Worm (Caenorhabditis elegans) whole organism, L1 larva: ENCODE measurements around the gene Y73F8A.35.
"Not testable (repeated sequence)": the region's sequence is repeated elsewhere in the genome, so short reads cannot be mapped to it uniquely, and the experiment has no call there.

Experiments
- C34B4.2 ChIP-seq: sonication (generic microtip); optimal IDR thresholded peaks from 2 replicates; lab custom pipeline; 2017; ENCODE audit warnings: mild to moderate bottlenecking, missing genetic modification characterization, missing compliant biosample characterization
- F16B12.6 ChIP-seq: fragments of 150-350 bp; optimal IDR thresholded peaks from 2 replicates; lab custom pipeline; 2014; ENCODE audit warnings: missing biosample characterization, missing genetic modification characterization
- Y116A8C.19 ChIP-seq: sonication (generic microtip); optimal IDR thresholded peaks from 2 replicates; lab custom pipeline; 2016; ENCODE audit warnings: missing compliant biosample characterization, missing genetic modification characterization, borderline replicate concordance
- aha-1 ChIP-seq: fragments of 150-350 bp; optimal IDR thresholded peaks from 2 replicates; lab custom pipeline; 2014; ENCODE audit warnings: missing biosample characterization, missing genetic modification characterization
- blmp-1 ChIP-seq: fragments of 150-350 bp; optimal IDR thresholded peaks from 2 replicates; lab custom pipeline; 2014; ENCODE audit warnings: missing biosample characterization, missing genetic modification characterization
- ceh-63 ChIP-seq: fragments of 200-800 bp; sonication (Bioruptor generic); optimal IDR thresholded peaks from 2 replicates; lab custom pipeline; 2018; ENCODE audit warnings: mild to moderate bottlenecking, missing genetic modification characterization, missing compliant biosample characterization
- ceh-90 ChIP-seq: sonication (generic microtip); optimal IDR thresholded peaks from 2 replicates; lab custom pipeline; 2016; ENCODE audit warnings: missing genetic modification characterization, missing compliant biosample characterization
- ces-1 ChIP-seq: fragments of 150-350 bp; optimal IDR thresholded peaks from 2 replicates; lab custom pipeline; 2014; ENCODE audit warnings: missing biosample characterization, missing genetic modification reagents, missing genetic modification characterization
- dpl-1 ChIP-seq, 3 experiments: fragments of 150-350 bp in 2 of 3; sonication (generic microtip) in 1 of 3; optimal IDR thresholded peaks; 2 replicates each; lab custom pipeline; 2014 to 2017; ENCODE audit warnings: missing biosample characterization in 3 of 3, missing genetic modification characterization in 3 of 3, missing genetic modification reagents in 3 of 3
- dsc-1 ChIP-seq: sonication (generic microtip); optimal IDR thresholded peaks from 2 replicates; lab custom pipeline; 2016; ENCODE audit warnings: mild to moderate bottlenecking, missing genetic modification characterization, missing compliant biosample characterization
- efl-1 ChIP-seq, 4 experiments: fragments of 150-350 bp; optimal IDR thresholded peaks in 3 of 4; peaks in 1 of 4; 1 replicate in 1 of 4; 2 replicates in 3 of 4; lab custom pipeline; 2014; ENCODE audit warnings: missing biosample characterization in 2 of 4, missing genetic modification characterization in 2 of 4, missing genetic modification reagents in 2 of 4
- efl-3 ChIP-seq: fragments of 200-800 bp; sonication (Bioruptor generic); optimal IDR thresholded peaks from 2 replicates; lab custom pipeline; 2018; ENCODE audit warnings: mild to moderate bottlenecking, missing genetic modification characterization, missing compliant biosample characterization
- egl-13 ChIP-seq: sonication (generic microtip); optimal IDR thresholded peaks from 2 replicates; lab custom pipeline; 2016; ENCODE audit warnings: missing genotype, missing genetic modification reagents, missing genetic modification characterization, missing compliant biosample characterization
- elt-3 ChIP-seq, 6 experiments: fragments of 150-350 bp in 1 of 6; sonication (generic microtip); optimal IDR thresholded peaks; 2 replicates each; lab custom pipeline; 2017 to 2018; ENCODE audit warnings: missing biosample characterization in 6 of 6, missing genetic modification characterization in 6 of 6, inconsistent platforms in 1 of 6
- ets-5 ChIP-seq: fragments of 200-800 bp; sonication (Bioruptor generic); IDR thresholded peaks from 2 replicates; pipeline ENCODE4 v1.3.6; 2022; ENCODE audit warnings: missing genetic modification characterization, missing compliant biosample characterization
- fkh-10 ChIP-seq: sonication (generic microtip); optimal IDR thresholded peaks from 2 replicates; lab custom pipeline; 2017; ENCODE audit warnings: missing biosample characterization, missing genetic modification reagents, missing genetic modification characterization
- fkh-4 ChIP-seq: sonication (generic microtip); optimal IDR thresholded peaks from 2 replicates; lab custom pipeline; 2016; ENCODE audit warnings: missing compliant biosample characterization, missing genetic modification characterization, borderline replicate concordance
- fos-1 ChIP-seq: fragments of 150-350 bp; optimal IDR thresholded peaks from 2 replicates; lab custom pipeline; 2014; ENCODE audit warnings: missing biosample characterization, missing genetic modification characterization
- grh-1 ChIP-seq: fragments of 200-800 bp; sonication (Bioruptor generic); IDR thresholded peaks from 2 replicates; pipeline ENCODE4 v1.3.6; 2022; ENCODE audit warnings: missing genetic modification reagents, missing genetic modification characterization, missing compliant biosample characterization
- irx-1 ChIP-seq: sonication (generic microtip); optimal IDR thresholded peaks from 2 replicates; lab custom pipeline; 2016; ENCODE audit warnings: missing genetic modification characterization, missing compliant biosample characterization
- isw-1 ChIP-seq: fragments of 200-800 bp; sonication (Bioruptor generic); IDR thresholded peaks from 2 replicates; pipeline ENCODE4 v1.3.6; 2022; ENCODE audit warnings: missing genetic modification characterization, missing compliant biosample characterization
- jun-1 ChIP-seq: fragments of 150-350 bp; optimal IDR thresholded peaks from 2 replicates; lab custom pipeline; 2014; ENCODE audit warnings: missing biosample characterization, missing genetic modification reagents, missing genetic modification characterization
- lin-13 ChIP-seq: fragments of 150-350 bp; optimal IDR thresholded peaks from 2 replicates; lab custom pipeline; 2014; ENCODE audit warnings: missing biosample characterization, missing genetic modification reagents, missing genetic modification characterization
- lin-14 ChIP-seq: fragments of 200-800 bp; sonication (Bioruptor generic); optimal IDR thresholded peaks from 2 replicates; lab custom pipeline; 2018; ENCODE audit warnings: mild to moderate bottlenecking, missing genetic modification characterization, moderate library complexity, missing compliant biosample characterization
- lin-35 ChIP-seq, 2 experiments: fragments of 150-350 bp; optimal IDR thresholded peaks; 2 replicates each; lab custom pipeline; 2014; ENCODE audit warnings: missing biosample characterization in 2 of 2, missing genetic modification characterization in 2 of 2, missing genetic modification reagents in 2 of 2
- lsy-2 ChIP-seq, 2 experiments: fragments of 150-350 bp; optimal IDR thresholded peaks; 2 replicates each; lab custom pipeline; 2014; ENCODE audit warnings: missing biosample characterization in 2 of 2, missing genetic modification characterization in 2 of 2
- mab-9 ChIP-seq: fragments of 200-800 bp; sonication (Bioruptor generic); IDR thresholded peaks from 2 replicates; pipeline ENCODE4 v1.3.6; 2022; ENCODE audit warnings: missing genetic modification reagents, missing genetic modification characterization, missing compliant biosample characterization
- mdl-1 ChIP-seq, 2 experiments: fragments of 150-350 bp; optimal IDR thresholded peaks; 2 replicates each; lab custom pipeline; 2014 to 2017; ENCODE audit warnings: missing biosample characterization in 2 of 2, missing genetic modification characterization in 2 of 2, inconsistent platforms in 1 of 2
- mef-2 ChIP-seq: fragments of 150-350 bp; optimal IDR thresholded peaks from 2 replicates; lab custom pipeline; 2014; ENCODE audit warnings: missing biosample characterization, missing genetic modification characterization
- nhr-12 ChIP-seq: sonication (generic microtip); optimal IDR thresholded peaks from 2 replicates; lab custom pipeline; 2017; ENCODE audit warnings: missing biosample characterization, missing genetic modification characterization
- nhr-19 ChIP-seq: fragments of 200-800 bp; sonication (Bioruptor generic); conservative IDR thresholded peaks from 2 replicates; pipeline ENCODE4 v1.3.6; 2022; ENCODE audit warnings: missing genetic modification characterization, missing compliant biosample characterization
- nhr-47 ChIP-seq: sonication (generic microtip); optimal IDR thresholded peaks from 2 replicates; lab custom pipeline; 2016; ENCODE audit warnings: mild to moderate bottlenecking, missing genetic modification characterization, moderate library complexity, missing compliant biosample characterization
- nhr-90 ChIP-seq: sonication (generic microtip); optimal IDR thresholded peaks from 2 replicates; lab custom pipeline; 2016; ENCODE audit warnings: mild to moderate bottlenecking, missing genetic modification characterization, missing compliant biosample characterization; ENCODE audit not compliant: poor library complexity
- rnt-1 ChIP-seq: sonication (generic microtip); optimal IDR thresholded peaks from 2 replicates; lab custom pipeline; 2016; ENCODE audit warnings: mild to moderate bottlenecking, missing genetic modification characterization, moderate library complexity, missing compliant biosample characterization
- snpc-4 ChIP-seq: fragments of 150-350 bp; optimal IDR thresholded peaks from 2 replicates; lab custom pipeline; 2014; ENCODE audit warnings: missing biosample characterization, missing genetic modification characterization
- snu-23 ChIP-seq: sonication (generic microtip); optimal IDR thresholded peaks from 2 replicates; lab custom pipeline; 2016; ENCODE audit warnings: missing genetic modification characterization, missing compliant biosample characterization
- sox-4 ChIP-seq: sonication (generic microtip); optimal IDR thresholded peaks from 2 replicates; lab custom pipeline; 2016; ENCODE audit warnings: missing genetic modification characterization, missing compliant biosample characterization
- unc-62 ChIP-seq: fragments of 150-350 bp; optimal IDR thresholded peaks from 2 replicates; lab custom pipeline; 2014; ENCODE audit warnings: missing biosample characterization, missing genetic modification reagents, missing genetic modification characterization
- unc-98 ChIP-seq: fragments of 200-800 bp; sonication (Bioruptor generic); IDR thresholded peaks from 2 replicates; pipeline ENCODE4 v1.3.6; 2022; ENCODE audit warnings: missing genetic modification characterization, missing compliant biosample characterization
- xbp-1 ChIP-seq: sonication (generic microtip); optimal IDR thresholded peaks from 2 replicates; lab custom pipeline; 2016; ENCODE audit warnings: missing genetic modification characterization, missing compliant biosample characterization
- zag-1 ChIP-seq: fragments of 150-350 bp; optimal IDR thresholded peaks from 2 replicates; lab custom pipeline; 2014; ENCODE audit warnings: missing biosample characterization, missing genetic modification characterization
- zip-4 ChIP-seq: fragments of 200-800 bp; sonication (Bioruptor generic); optimal IDR thresholded peaks from 2 replicates; lab custom pipeline; 2018; ENCODE audit warnings: mild to moderate bottlenecking, missing genetic modification characterization, moderate library complexity, missing compliant biosample characterization
- ztf-11 ChIP-seq, 2 experiments: sonication (generic microtip); optimal IDR thresholded peaks; 2 replicates each; lab custom pipeline; 2016 to 2017; ENCODE audit warnings: missing genetic modification characterization in 2 of 2, missing biosample characterization in 1 of 2, missing compliant biosample characterization in 1 of 2

Gene Y73F8A.35

DNA sequence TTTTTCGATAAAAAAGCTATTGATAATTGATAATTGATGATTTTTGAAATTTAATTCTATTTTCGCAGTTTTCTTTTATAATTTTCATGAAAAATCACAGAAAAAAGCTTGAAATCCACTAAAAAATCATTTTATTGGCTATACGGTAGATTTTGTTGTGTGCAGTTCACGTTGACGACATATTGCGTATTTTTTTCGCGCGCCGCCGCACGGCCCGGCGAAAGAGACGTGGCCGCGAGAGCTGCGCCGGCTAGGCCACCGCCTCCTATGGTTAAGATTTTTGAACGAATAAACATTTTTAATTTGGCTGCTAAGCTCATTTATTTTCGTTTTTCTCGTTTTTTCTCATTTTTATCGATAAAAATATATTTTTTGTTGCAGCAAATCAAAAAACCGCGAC lies 10.9 kb downstream of the Y73F8A.35 start:
- peak in 2 of 3 experiments; percentile 7 to 13 for TF ChIP-seq dpl-1 (GFP tag; optimal IDR thresholded peaks at IDR 0.05; lab: Kevin White, UChicago)
- peak; percentile 8; the same call in 1 of the 2 replicates for TF ChIP-seq isw-1 (GFP tag; lab: Robert Waterston, UW)
- TF ChIP-seq nhr-47 (tag; lab: Kevin White, UChicago), result peak; percentile 3
- peak; percentile 26 for TF ChIP-seq nhr-19 (GFP tag; lab: Robert Waterston, UW)
- 0 out of 2 replicates have a peak, but pooled peaks have one; percentile 42 for TF ChIP-seq mab-9 (GFP tag; lab: Robert Waterston, UW)
- TF ChIP-seq lsy-2 (tag; optimal IDR thresholded peaks at IDR 0.05; lab: Kevin White, UChicago), result peak; percentile 5 to 67
- peak; percentile 5 for TF ChIP-seq lin-14 (GFP tag; lab: Kevin White, UChicago)
- TF ChIP-seq efl-1 (optimal IDR thresholded peaks at IDR 0.05; lab: Kevin White, UChicago), result not testable (repeated sequence)
- TF ChIP-seq efl-1 (GFP tag; optimal IDR thresholded peaks at IDR 0.05 in 1 of 2; lab: Kevin White, UChicago), result peak in 1 of 2 experiments; percentile 12
- TF ChIP-seq F16B12.6, result peak; percentile 27
- TF ChIP-seq lin-13 (GFP tag; lab: Kevin White, UChicago), result peak; percentile 7

DNA sequence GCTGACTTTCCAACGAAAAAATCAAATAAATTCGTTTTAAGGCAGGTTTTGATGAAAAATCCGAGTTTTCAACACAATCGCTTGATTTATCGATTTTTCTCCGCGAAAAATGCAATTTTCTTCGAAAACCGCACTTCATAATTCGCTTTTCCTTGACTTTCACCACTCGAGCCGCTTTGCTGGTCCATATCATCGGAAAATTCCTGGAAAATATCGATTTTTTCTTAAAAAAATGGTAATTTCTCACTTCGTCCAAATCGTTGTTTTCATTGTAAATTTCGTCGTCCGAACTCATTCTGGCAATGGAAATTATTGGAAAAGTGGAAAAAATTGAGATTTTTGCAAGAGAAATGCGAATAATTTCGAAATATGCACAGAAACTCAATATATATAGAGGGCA lies 11.5 kb downstream of the Y73F8A.35 start, which contains the start of gene ari-1.4:
Gene ari-1.4 (minus strand): TSS at position 295 of the 400 bp plus-strand sequence.
- no peak for TF ChIP-seq unc-98
- TF ChIP-seq, all 84 proteins: peak for 0

- no peak for TF ChIP-seq dsc-1 (tag; lab: Kevin White, UChicago)
- TF ChIP-seq fos-1, result no peak
- TF ChIP-seq xbp-1 (tag; lab: Kevin White, UChicago), result no peak
- no peak for TF ChIP-seq lin-14 (GFP tag; lab: Kevin White, UChicago)
- TF ChIP-seq ets-5 (GFP tag; lab: Robert Waterston, UW), result no peak
- TF ChIP-seq nhr-12 (tag; lab: Kevin White, UChicago), result no peak
- no peak for TF ChIP-seq lin-35 (GFP tag; optimal IDR thresholded peaks at IDR 0.05; lab: Kevin White, UChicago)
- no peak for TF ChIP-seq egl-13 (tag; lab: Kevin White, UChicago)
- no peak for TF ChIP-seq ceh-90 (tag; lab: Kevin White, UChicago)
- TF ChIP-seq sox-4 (tag; lab: Kevin White, UChicago), result no peak
- no peak for TF ChIP-seq irx-1 (tag; lab: Kevin White, UChicago)
- TF ChIP-seq grh-1 (GFP tag; lab: Robert Waterston, UW), result no peak
Observed at ce11 chrIV:15527282-15527681, 12.5 kb downstream of the Y73F8A.35 start.

DNA sequence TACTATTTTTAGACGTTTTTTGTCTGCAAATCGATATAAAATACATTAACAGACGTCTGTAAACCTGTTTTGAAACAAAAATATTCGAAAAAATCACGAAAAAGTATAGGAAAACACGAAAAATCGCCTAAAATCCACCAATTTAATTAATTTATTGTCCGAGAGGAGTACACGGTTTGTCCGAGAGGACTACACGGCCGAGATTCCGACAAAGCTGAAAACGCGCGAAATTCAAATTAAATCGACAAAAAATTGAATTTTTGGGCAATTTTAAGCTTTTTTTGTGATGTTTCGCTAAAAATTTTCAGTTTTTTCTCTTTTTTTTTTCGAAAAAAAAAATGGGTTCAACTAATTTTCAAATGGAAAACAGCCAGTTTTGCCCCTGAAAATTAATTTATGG lies 13.3 kb downstream of the Y73F8A.35 start:
- TF ChIP-seq rnt-1 (peak; percentile 93), snpc-4 (peak; percentile 17), C34B4.2 (peak; percentile 21), mef-2 (no peak), xbp-1 (tag; lab: Kevin White, UChicago) (peak; percentile 65), sox-4 (tag; lab: Kevin White, UChicago) (peak; percentile 46), nhr-19 (GFP tag; lab: Robert Waterston, UW) (peak; percentile 79), fkh-10 (GFP tag; lab: Kevin White, UChicago) (no peak), fkh-4 (tag; lab: Kevin White, UChicago) (peak; percentile 86), mdl-1 (tag; optimal IDR thresholded peaks at IDR 0.05; lab: Kevin White, UChicago) (peak in 1 of 2 experiments; percentile 26), zag-1 (no peak), zip-4 (GFP tag; lab: Kevin White, UChicago) (peak; percentile 16), Y116A8C.19 (tag; lab: Kevin White, UChicago) (peak; percentile 1), elt-3 (tag; optimal IDR thresholded peaks at IDR 0.05; lab: Kevin White, UChicago) (peak in 2 of 6 experiments; percentile 35 to 49), nhr-90 (tag; lab: Kevin White, UChicago) (peak; percentile 88), jun-1 (tag; lab: Kevin White, UChicago) (no peak), aha-1 (no peak), unc-62 (GFP tag; lab: Kevin White, UChicago) (no peak), blmp-1 (tag; lab: Kevin White, UChicago) (peak; percentile 16), isw-1 (GFP tag; lab: Robert Waterston, UW) (peak; percentile 46), ztf-11 (tag; optimal IDR thresholded peaks at IDR 0.05; lab: Kevin White, UChicago) (peak in 1 of 2 experiments; percentile 81), grh-1 (GFP tag; lab: Robert Waterston, UW) (peak; percentile 56), ceh-63 (GFP tag; lab: Kevin White, UChicago) (no peak), lsy-2 (tag; optimal IDR thresholded peaks at IDR 0.05; lab: Kevin White, UChicago) (peak; percentile 67 to 68), ceh-90 (tag; lab: Kevin White, UChicago) (peak; percentile 89), lin-13 (GFP tag; lab: Kevin White, UChicago) (peak; percentile 48), snu-23 (GFP tag; lab: Kevin White, UChicago) (peak; percentile 72), F16B12.6 (peak; percentile 29), dsc-1 (tag; lab: Kevin White, UChicago) (peak; percentile 75), lin-35 (GFP tag; optimal IDR thresholded peaks at IDR 0.05; lab: Kevin White, UChicago) (peak; percentile 84 to 94), ces-1 (no peak), efl-3 (GFP tag; lab: Kevin White, UChicago) (peak; percentile 40)
